Fruit fly (Drosophila melanogaster) whole organism, embryonic: Measurements from ENCODE around the gene CG34427.

Experiments used
- Ada2b ChIP-seq: fragments of 200-800 bp; sonication (Bioruptor generic); IDR thresholded peaks from 2 replicates; pipeline ENCODE4 v1.3.6; 2022; ENCODE audit warnings: missing biosample characterization, missing genetic modification characterization
- Awh ChIP-seq: fragments of 200-800 bp; sonication (Bioruptor generic); IDR thresholded peaks from 2 replicates; pipeline ENCODE4, ENCODE4 v1.3.6; 2022; ENCODE audit warnings: missing biosample characterization, missing genetic modification characterization
- B-H1 ChIP-seq: fragments of 200-800 bp; sonication (Bioruptor generic); IDR thresholded peaks from 3 replicates; pipeline ENCODE4 v1.3.6; 2022; ENCODE audit warnings: missing biosample characterization, missing genetic modification characterization
- CG11504 ChIP-seq: fragments of 200-800 bp; sonication (Bioruptor generic); optimal IDR thresholded peaks from 3 replicates; lab custom pipeline; 2019; ENCODE audit warnings: missing biosample characterization, mild to moderate bottlenecking, missing genetic modification characterization, moderate library complexity
- CG13296 ChIP-seq: fragments of 200-800 bp; sonication (Bioruptor generic); optimal IDR thresholded peaks from 3 replicates; lab custom pipeline; 2018; ENCODE audit warnings: missing biosample characterization, mild to moderate bottlenecking, missing genetic modification characterization
- CG14667 ChIP-seq: fragments of 200-800 bp; sonication (Bioruptor generic); IDR thresholded peaks from 2 replicates; pipeline ENCODE4 v1.3.6; 2022; ENCODE audit warnings: missing biosample characterization, missing genetic modification characterization
- CG1529 ChIP-seq: fragments of 200-800 bp; sonication (Bioruptor generic); optimal IDR thresholded peaks from 3 replicates; lab custom pipeline; 2018; ENCODE audit warnings: missing biosample characterization, missing genetic modification characterization
- CG17328 ChIP-seq: fragments of 200-800 bp; sonication (Bioruptor generic); IDR thresholded peaks from 2 replicates; pipeline ENCODE4 v1.3.6; 2022; ENCODE audit warnings: missing biosample characterization, missing genetic modification characterization
- CG2199 ChIP-seq: fragments of 200-800 bp; sonication (Bioruptor generic); IDR thresholded peaks from 3 replicates; pipeline ENCODE4 v1.3.6; 2022; ENCODE audit warnings: missing biosample characterization, missing genetic modification characterization
- CG32532 ChIP-seq: fragments of 200-800 bp; sonication (Bioruptor generic); IDR thresholded peaks from 2 replicates; pipeline ENCODE4 v1.3.6; 2022; ENCODE audit warnings: missing biosample characterization, missing genetic modification characterization
- CG3847 ChIP-seq: fragments of 200-800 bp; sonication (Bioruptor generic); IDR thresholded peaks from 2 replicates; pipeline ENCODE4 v1.3.6; 2022; ENCODE audit warnings: missing biosample characterization, missing genetic modification characterization
- CG5180 ChIP-seq: fragments of 200-800 bp; sonication (Bioruptor generic); optimal IDR thresholded peaks from 3 replicates; lab custom pipeline; 2017; ENCODE audit warnings: missing biosample characterization, missing genetic modification characterization, mild to moderate bottlenecking, moderate library complexity, missing genetic modification reagents
- CG6791 ChIP-seq: fragments of 200-800 bp; sonication (Bioruptor generic); IDR thresholded peaks from 3 replicates; pipeline ENCODE4 v1.3.6; 2022; ENCODE audit warnings: missing biosample characterization, missing genetic modification characterization; ENCODE audit not compliant: partially characterized antibody
- CG7357 ChIP-seq: fragments of 200-800 bp; sonication (Bioruptor generic); IDR thresholded peaks from 3 replicates; pipeline ENCODE4 v1.3.6; 2022; ENCODE audit warnings: missing biosample characterization, missing genetic modification characterization
- CG7745 ChIP-seq: fragments of 200-800 bp; sonication (Bioruptor generic); optimal IDR thresholded peaks from 2 replicates; lab custom pipeline; 2018; ENCODE audit warnings: missing biosample characterization, mild to moderate bottlenecking, missing genetic modification characterization, moderate library complexity
- CG8924 ChIP-seq: fragments of 200-800 bp; optimal IDR thresholded peaks from 3 replicates; lab custom pipeline; 2019; ENCODE audit warnings: missing biosample characterization, mild to moderate bottlenecking, missing genetic modification characterization, moderate library complexity
- CG9817 ChIP-seq: fragments of 200-800 bp; sonication (Bioruptor generic); optimal IDR thresholded peaks from 2 replicates; lab custom pipeline; 2018; ENCODE audit warnings: missing biosample characterization, mild to moderate bottlenecking, missing genetic modification characterization, moderate library complexity
- Camta ChIP-seq: fragments of 200-800 bp; sonication (Bioruptor generic); optimal IDR thresholded peaks from 2 replicates; lab custom pipeline; 2016; ENCODE audit warnings: missing biosample characterization, missing genetic modification characterization
- D19A ChIP-seq: fragments of 200-800 bp; optimal IDR thresholded peaks from 3 replicates; lab custom pipeline; 2019; ENCODE audit warnings: missing biosample characterization, mild to moderate bottlenecking, missing genetic modification characterization, moderate library complexity
- H2.0 ChIP-seq: fragments of 200-800 bp; sonication (Bioruptor generic); IDR thresholded peaks from 2 replicates; pipeline ENCODE4 v1.3.6; 2022; ENCODE audit warnings: missing biosample characterization, missing genetic modification characterization
- Kr ChIP-seq: fragments of 200-800 bp; sonication (Bioruptor generic); optimal IDR thresholded peaks from 2 replicates; lab custom pipeline; 2017; ENCODE audit warnings: missing biosample characterization, mild to moderate bottlenecking, missing genetic modification characterization
- Max ChIP-seq: fragments of 200-800 bp; sonication (Bioruptor generic); optimal IDR thresholded peaks from 2 replicates; lab custom pipeline; 2016; ENCODE audit warnings: missing biosample characterization, mild to moderate bottlenecking, missing genetic modification characterization
- Oli ChIP-seq: fragments of 200-800 bp; sonication (Bioruptor generic); optimal IDR thresholded peaks from 2 replicates; lab custom pipeline; 2018; ENCODE audit warnings: missing biosample characterization, mild to moderate bottlenecking, missing genetic modification characterization, moderate library complexity
- Pdp1 ChIP-seq, 2 experiments: fragments of 200-800 bp; sonication (Bioruptor generic); optimal IDR thresholded peaks; 3 replicates each; lab custom pipeline; 2016; ENCODE audit warnings: missing biosample characterization in 2 of 2, missing genetic modification characterization in 2 of 2, mild to moderate bottlenecking in 1 of 2, moderate library complexity in 1 of 2
- Rfx ChIP-seq: fragments of 200-800 bp; sonication (Bioruptor generic); IDR thresholded peaks from 2 replicates; pipeline ENCODE4 v1.3.6; 2022; ENCODE audit warnings: missing biosample characterization, missing genetic modification characterization
- Sox100B ChIP-seq: fragments of 200-800 bp; sonication (Bioruptor generic); optimal IDR thresholded peaks from 3 replicates; lab custom pipeline; 2018; ENCODE audit warnings: missing biosample characterization, mild to moderate bottlenecking, missing genetic modification characterization
- Sry-β ChIP-seq: fragments of 200-800 bp; sonication (Bioruptor generic); optimal IDR thresholded peaks from 2 replicates; lab custom pipeline; 2018; ENCODE audit warnings: missing biosample characterization, mild to moderate bottlenecking, missing genetic modification characterization, moderate library complexity
- ab ChIP-seq: fragments of 200-800 bp; sonication (Bioruptor generic); optimal IDR thresholded peaks from 2 replicates; lab custom pipeline; 2016; ENCODE audit warnings: missing biosample characterization, missing genetic modification characterization
- abd-A ChIP-seq: fragments of 200-800 bp; sonication (Bioruptor generic); optimal IDR thresholded peaks from 3 replicates; lab custom pipeline; 2019; ENCODE audit warnings: missing biosample characterization, mild to moderate bottlenecking, missing genetic modification characterization, moderate library complexity
- al ChIP-seq: fragments of 200-800 bp; sonication (Bioruptor generic); IDR thresholded peaks from 2 replicates; pipeline ENCODE4 v1.3.6; 2022; ENCODE audit warnings: missing biosample characterization, missing genetic modification characterization
- aop ChIP-seq: fragments of 200-800 bp; sonication (Bioruptor generic); IDR thresholded peaks from 2 replicates; pipeline ENCODE4 v1.3.6; 2022; ENCODE audit warnings: missing biosample characterization, missing genetic modification characterization
- croc ChIP-seq: fragments of 200-800 bp; sonication (Bioruptor generic); conservative IDR thresholded peaks from 3 replicates; pipeline ENCODE4 v1.3.6; 2022; ENCODE audit warnings: missing biosample characterization, missing genetic modification characterization
- dysf ChIP-seq: fragments of 200-800 bp; sonication (Bioruptor generic); IDR thresholded peaks from 3 replicates; pipeline ENCODE4 v1.3.6; 2022; ENCODE audit warnings: missing biosample characterization, missing genetic modification characterization
- en ChIP-seq: fragments of 200-800 bp; sonication (Bioruptor generic); optimal IDR thresholded peaks from 2 replicates; lab custom pipeline; 2016; ENCODE audit warnings: missing biosample characterization, missing genetic modification characterization
- fd102C ChIP-seq: fragments of 200-800 bp; sonication (Bioruptor generic); optimal IDR thresholded peaks from 2 replicates; lab custom pipeline; 2018; ENCODE audit warnings: missing biosample characterization, mild to moderate bottlenecking, missing genetic modification characterization, moderate library complexity
- gem ChIP-seq: fragments of 200-800 bp; sonication (Bioruptor generic); optimal IDR thresholded peaks from 2 replicates; lab custom pipeline; 2019; ENCODE audit warnings: missing biosample characterization, mild to moderate bottlenecking, missing genetic modification characterization, moderate library complexity
- grn ChIP-seq: fragments of 200-800 bp; sonication (Bioruptor generic); optimal IDR thresholded peaks from 3 replicates; lab custom pipeline; 2017; ENCODE audit warnings: missing biosample characterization, missing genetic modification characterization
- gt ChIP-seq: fragments of 200-800 bp; sonication (Bioruptor generic); IDR thresholded peaks from 2 replicates; pipeline ENCODE4 v1.3.6; 2022; ENCODE audit warnings: missing biosample characterization, missing genetic modification characterization
- jigr1 ChIP-seq: fragments of 200-800 bp; sonication (Bioruptor generic); IDR thresholded peaks from 3 replicates; pipeline ENCODE4 v1.3.6; 2022; ENCODE audit warnings: missing biosample characterization, missing genetic modification characterization
- oc ChIP-seq: fragments of 200-800 bp; sonication (Bioruptor generic); optimal IDR thresholded peaks from 2 replicates; lab custom pipeline; 2018; ENCODE audit warnings: missing biosample characterization, mild to moderate bottlenecking, missing genetic modification characterization, moderate library complexity
- onecut ChIP-seq: fragments of 200-800 bp; sonication (Bioruptor generic); IDR thresholded peaks from 2 replicates; pipeline ENCODE4 v1.3.6; 2022; ENCODE audit warnings: missing biosample characterization, missing genetic modification characterization
- pb ChIP-seq: fragments of 200-800 bp; sonication (Bioruptor generic); optimal IDR thresholded peaks from 3 replicates; lab custom pipeline; 2016; ENCODE audit warnings: missing biosample characterization, missing genetic modification characterization
- ro ChIP-seq: fragments of 200-800 bp; sonication (Bioruptor generic); IDR thresholded peaks from 2 replicates; pipeline ENCODE4 v1.3.6; 2022; ENCODE audit warnings: missing biosample characterization, missing genetic modification characterization
- row ChIP-seq: fragments of 200-800 bp; sonication (Bioruptor generic); IDR thresholded peaks from 3 replicates; pipeline ENCODE4 v1.3.6; 2022; ENCODE audit warnings: missing biosample characterization, missing genetic modification characterization
- sens ChIP-seq: fragments of 200-800 bp; sonication (Bioruptor generic); peaks from one replicate; lab custom pipeline; 2016; ENCODE audit warnings: missing biosample characterization, missing genetic modification characterization
- tna ChIP-seq: fragments of 200-800 bp; sonication (Bioruptor generic); IDR thresholded peaks from 2 replicates; pipeline ENCODE4 v1.3.6; 2022; ENCODE audit warnings: missing biosample characterization, missing genetic modification characterization; ENCODE audit not compliant: partially characterized antibody
- tup ChIP-seq: fragments of 200-800 bp; sonication (Bioruptor generic); optimal IDR thresholded peaks from 2 replicates; lab custom pipeline; 2016; ENCODE audit warnings: missing biosample characterization, mild to moderate bottlenecking, missing genetic modification characterization, moderate library complexity
- zfh1 ChIP-seq: fragments of 200-800 bp; sonication (Bioruptor generic); IDR thresholded peaks from 3 replicates; pipeline ENCODE4 v1.3.6; 2022; ENCODE audit warnings: missing biosample characterization, missing genetic modification characterization

The CG34427 gene

DNA sequence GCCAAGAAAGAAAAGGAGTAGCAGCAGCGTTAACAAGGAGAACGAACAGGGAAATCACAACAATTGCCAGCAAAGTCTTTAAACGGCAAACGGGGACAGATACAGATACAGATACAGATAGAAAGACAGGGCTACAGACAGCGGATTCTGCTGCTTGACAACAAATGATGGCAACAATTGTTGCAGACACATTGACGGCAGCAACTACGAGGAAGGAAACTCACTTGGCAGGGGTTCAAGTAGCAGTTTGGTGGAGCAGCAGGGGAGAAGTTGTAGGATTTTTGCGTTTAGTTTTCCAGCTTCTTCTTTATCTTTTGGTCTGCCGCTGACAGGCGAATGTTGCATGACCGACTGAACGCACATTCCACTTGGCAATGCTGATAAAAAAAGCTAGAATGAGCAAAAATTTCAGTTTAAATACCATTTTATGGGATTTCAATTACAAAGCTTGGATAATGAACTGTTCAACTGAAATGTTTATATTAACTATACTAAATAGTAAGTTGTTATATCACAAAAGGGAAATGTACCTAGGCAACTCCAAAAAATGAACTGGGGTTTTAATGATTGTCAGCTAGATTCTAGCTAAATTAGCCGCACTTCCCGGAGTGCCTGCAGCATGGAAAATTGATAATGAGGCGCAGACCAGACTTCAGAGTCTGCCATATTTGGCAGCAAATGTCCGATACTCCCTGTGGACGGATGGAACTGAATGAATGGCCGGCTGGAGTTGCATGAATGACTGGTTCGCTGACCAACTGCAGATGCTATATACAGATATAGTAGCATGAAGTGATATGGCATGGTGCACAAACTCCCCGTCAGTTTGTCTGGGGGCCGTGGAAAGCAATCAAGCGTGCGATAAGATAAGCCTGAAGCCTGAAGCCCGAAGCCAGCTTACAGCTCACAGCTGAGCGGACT is 46.5 kb downstream of the CG34427 start:
- TF ChIP-seq CG6791 (GFP tag; lab: Robert Waterston, UW) (peak; percentile 30; the same call in 1 of the 3 replicates), ab (GFP tag; lab: Kevin White, UChicago) (no peak), gem (tag; lab: Kevin White, UChicago) (no peak), CG3847 (no peak), sens (GFP tag; lab: Kevin White, UChicago) (peak; percentile 16), croc (GFP tag; lab: Robert Waterston, UW) (no peak), CG8924 (tag; lab: Kevin White, UChicago) (no peak), grn (GFP tag; lab: Kevin White, UChicago) (peak; percentile 40), ro (GFP tag; lab: Robert Waterston, UW) (no peak), zfh1 (0 out of 3 replicates have a peak, but pooled peaks have one; percentile 4), Rfx (GFP tag; lab: Robert Waterston, UW) (0 out of 2 replicates have a peak, but pooled peaks have one; percentile 6), Sry-β (GFP tag; lab: Kevin White, UChicago) (peak; percentile 88), en (no peak), Awh (GFP tag; lab: Robert Waterston, UW) (no peak), pb (GFP tag; lab: Kevin White, UChicago) (no peak), Kr (no peak), tup (GFP tag; lab: Kevin White, UChicago) (no peak), Pdp1 (GFP tag; optimal IDR thresholded peaks at IDR 0.05; lab: Kevin White, UChicago) (peak in 1 of 2 experiments; percentile 25), row (GFP tag; lab: Robert Waterston, UW) (peak; percentile 36; the same call in 2 of the 3 replicates), CG17328 (no peak), Ada2b (no peak), B-H1 (no peak), CG11504 (peak; percentile 92), CG32532 (GFP tag; lab: Robert Waterston, UW) (no peak), CG5180 (no peak)

DNA sequence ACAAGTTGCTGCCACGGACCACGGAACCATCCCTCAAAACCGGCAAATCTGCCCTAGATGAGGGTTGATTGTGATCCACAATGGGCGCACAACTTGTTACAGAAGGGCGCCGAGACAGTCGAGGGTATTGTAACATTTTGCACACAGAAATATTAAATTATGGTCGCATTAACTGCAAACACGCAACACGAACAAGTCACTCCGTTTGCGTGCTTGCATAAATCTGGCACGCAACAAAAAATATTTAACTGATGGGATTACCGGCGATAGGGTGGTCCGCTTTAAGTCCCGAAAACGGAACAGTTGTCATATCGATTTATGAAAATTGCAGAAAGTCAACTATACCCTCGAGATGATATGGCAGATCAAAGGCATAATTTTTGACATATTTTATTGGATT is 47.4 kb downstream of the CG34427 start:
- no peak for TF ChIP-seq CG13296 (GFP tag; lab: Kevin White, UChicago)
- peak; percentile 44 for TF ChIP-seq sens (GFP tag; lab: Kevin White, UChicago)
- TF ChIP-seq D19A (tag; lab: Kevin White, UChicago) = no peak
- TF ChIP-seq onecut (GFP tag; lab: Robert Waterston, UW) = 0 out of 2 replicates have a peak, but pooled peaks have one; percentile 4
- TF ChIP-seq abd-A = peak; percentile 10
- peak; percentile 10 for TF ChIP-seq oc (tag; lab: Kevin White, UChicago)
- no peak for TF ChIP-seq aop
- no peak for TF ChIP-seq H2.0 (GFP tag; lab: Robert Waterston, UW)
- no peak for TF ChIP-seq fd102C (GFP tag; lab: Kevin White, UChicago)
- no peak for TF ChIP-seq Max (GFP tag; lab: Kevin White, UChicago)

DNA sequence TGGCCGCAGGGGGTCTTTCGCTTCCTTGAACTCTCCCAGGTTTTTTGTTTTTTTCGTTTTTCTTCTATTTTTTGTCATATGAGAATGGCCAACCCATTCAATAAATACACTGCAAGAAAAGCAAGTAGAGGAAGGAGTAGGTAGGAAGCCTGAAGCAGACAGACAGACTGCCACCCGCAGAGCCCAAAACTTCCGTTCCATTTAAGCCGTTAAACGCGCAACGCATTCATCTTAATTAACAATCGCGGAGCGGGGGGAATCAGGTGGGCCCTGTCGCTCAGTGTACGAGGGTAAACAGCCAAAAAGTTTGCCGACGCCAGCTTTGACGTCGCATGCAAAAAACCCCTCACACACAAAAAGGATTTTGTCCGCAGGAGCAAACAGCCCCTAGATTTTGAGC is 48.3 kb downstream of the CG34427 start:
- TF ChIP-seq CG2199 (GFP tag; lab: Robert Waterston, UW) = 0 out of 3 replicates have a peak, but pooled peaks have one; percentile 9
- peak; percentile 47; the same call in 1 of the 2 replicates for TF ChIP-seq H2.0 (GFP tag; lab: Robert Waterston, UW)
- no peak for TF ChIP-seq CG7745 (tag; lab: Kevin White, UChicago)
- 0 out of 2 replicates have a peak, but pooled peaks have one; percentile 32 for TF ChIP-seq CG14667
- 0 out of 3 replicates have a peak, but pooled peaks have one; percentile 38 for TF ChIP-seq CG7357 (GFP tag; lab: Robert Waterston, UW)
- no peak for TF ChIP-seq al (GFP tag; lab: Robert Waterston, UW)
- TF ChIP-seq CG1529 (GFP tag; lab: Kevin White, UChicago) = no peak
- peak; percentile 27 for TF ChIP-seq CG9817 (tag; lab: Kevin White, UChicago)
- TF ChIP-seq tna = no peak
- TF ChIP-seq Camta (GFP tag; lab: Kevin White, UChicago) = no peak
- no peak for TF ChIP-seq gt
- peak; percentile 10 for TF ChIP-seq Oli (tag; lab: Kevin White, UChicago)
- TF ChIP-seq dysf (GFP tag; lab: Robert Waterston, UW) = peak; percentile 50; the same call in 2 of the 3 replicates
- no peak for TF ChIP-seq jigr1 (GFP tag; lab: Robert Waterston, UW)
- no peak for TF ChIP-seq fd102C (GFP tag; lab: Kevin White, UChicago)
- TF ChIP-seq Sox100B (GFP tag; lab: Kevin White, UChicago) = no peak
